Fruit fly (Drosophila melanogaster): ENCODE data around the gene beta4GalT7.
A peak's percentile ranks its signal among the peaks of the same experiment; 100 is the strongest.

The beta4GalT7 gene

dm6 chr3R:25009745-25010446, 13.2 kb upstream of the beta4GalT7 start:
- TF ChIP-seq Abd-B (GFP tag; optimal IDR thresholded peaks at IDR 0.05) (no peak), N (GFP tag; optimal IDR thresholded peaks at IDR 0.05) (no peak), lola (GFP tag; optimal IDR thresholded peaks at IDR 0.05) (no peak), dmrt93B (GFP tag; optimal IDR thresholded peaks at IDR 0.05) (peak; percentile 33), ey (GFP tag; optimal IDR thresholded peaks at IDR 0.05) (peak; percentile 18), Hr83 (GFP tag; optimal IDR thresholded peaks at IDR 0.05; ENCODE audit: poor library complexity, severe bottlenecking) (no peak), Jra (GFP tag; optimal IDR thresholded peaks at IDR 0.05) (no peak), CG9705 (GFP tag; optimal IDR thresholded peaks at IDR 0.05) (no peak), CG32264 (GFP tag; optimal IDR thresholded peaks at IDR 0.05) (no peak), Vsx2 (GFP tag; optimal IDR thresholded peaks at IDR 0.05; ENCODE audit: partially characterized antibody) (no peak), sage (GFP tag; optimal IDR thresholded peaks at IDR 0.05) (no peak), Rel (GFP tag; optimal IDR thresholded peaks at IDR 0.05) (no peak), Rel (tag; optimal IDR thresholded peaks at IDR 0.05) (no peak), Dif (GFP tag; optimal IDR thresholded peaks at IDR 0.05; ENCODE audit: partially characterized antibody) (no peak), tai (GFP tag; optimal IDR thresholded peaks at IDR 0.05) (no peak), OdsH (GFP tag; optimal IDR thresholded peaks at IDR 0.05) (peak; percentile 22), br (GFP tag; optimal IDR thresholded peaks at IDR 0.05) (peak; percentile 42), dsf (GFP tag; optimal IDR thresholded peaks at IDR 0.05; ENCODE audit: borderline replicate concordance) (no peak), CrebA (GFP tag; optimal IDR thresholded peaks at IDR 0.05; ENCODE audit: borderline replicate concordance) (no peak), GATAd (GFP tag; optimal IDR thresholded peaks at IDR 0.05) (no peak), usp (GFP tag; optimal IDR thresholded peaks at IDR 0.05) (no peak), fru (GFP tag; optimal IDR thresholded peaks at IDR 0.05) (peak; percentile 51), woc (GFP tag; optimal IDR thresholded peaks at IDR 0.05) (peak; percentile 22), rgr (GFP tag; optimal IDR thresholded peaks at IDR 0.05) (peak; percentile 10), dl (GFP tag; optimal IDR thresholded peaks at IDR 0.05; ENCODE audit: insufficient read depth in 1 of 2, partially characterized antibody in 2 of 2) (no peak), pan (optimal IDR thresholded peaks at IDR 0.05) (no peak), sv (GFP tag; optimal IDR thresholded peaks at IDR 0.05) (no peak), Mio (GFP tag; optimal IDR thresholded peaks at IDR 0.05) (no peak), h (GFP tag; optimal IDR thresholded peaks at IDR 0.05) (peak; percentile 59), Myc (optimal IDR thresholded peaks at IDR 0.05) (no peak), Hr78 (GFP tag; optimal IDR thresholded peaks at IDR 0.05) (no peak), Dfd (GFP tag; optimal IDR thresholded peaks at IDR 0.05) (no peak), Hnf4 (GFP tag; optimal IDR thresholded peaks at IDR 0.05) (no peak), psq (GFP tag; optimal IDR thresholded peaks at IDR 0.05) (no peak), HLH106 (tag; optimal IDR thresholded peaks at IDR 0.05) (peak; percentile 58), jim (GFP tag; optimal IDR thresholded peaks at IDR 0.05) (no peak), brk (GFP tag; optimal IDR thresholded peaks at IDR 0.05) (no peak), Sp1 (GFP tag; optimal IDR thresholded peaks at IDR 0.05) (peak; percentile 44), foxo (GFP tag; optimal IDR thresholded peaks at IDR 0.05) (peak in 1 of 2 experiments; percentile 58)

dm6 chr3R:25012016-25012415, 11.0 kb upstream of the beta4GalT7 start:
- TF ChIP-seq ey (GFP tag; optimal IDR thresholded peaks at IDR 0.05), result no peak
- no peak for TF ChIP-seq Vsx2 (GFP tag; optimal IDR thresholded peaks at IDR 0.05; ENCODE audit: partially characterized antibody)
- TF ChIP-seq dsf (GFP tag; optimal IDR thresholded peaks at IDR 0.05; ENCODE audit: borderline replicate concordance), result no peak
- no peak for TF ChIP-seq OdsH (GFP tag; optimal IDR thresholded peaks at IDR 0.05)
- TF ChIP-seq Myc (optimal IDR thresholded peaks at IDR 0.05), result no peak
- no peak for TF ChIP-seq foxo (GFP tag; optimal IDR thresholded peaks at IDR 0.05)
- no peak for TF ChIP-seq Rel (GFP tag; optimal IDR thresholded peaks at IDR 0.05)
- TF ChIP-seq Rel (tag; optimal IDR thresholded peaks at IDR 0.05), result no peak
- TF ChIP-seq Hr83 (GFP tag; optimal IDR thresholded peaks at IDR 0.05; ENCODE audit: poor library complexity, severe bottlenecking), result no peak
- no peak for TF ChIP-seq CrebA (GFP tag; optimal IDR thresholded peaks at IDR 0.05; ENCODE audit: borderline replicate concordance)
- no peak for TF ChIP-seq N (GFP tag; optimal IDR thresholded peaks at IDR 0.05)
- TF ChIP-seq rgr (GFP tag; optimal IDR thresholded peaks at IDR 0.05), result no peak
- no peak for TF ChIP-seq usp (GFP tag; optimal IDR thresholded peaks at IDR 0.05)
- TF ChIP-seq lola (GFP tag; optimal IDR thresholded peaks at IDR 0.05), result no peak
- no peak for TF ChIP-seq brk (GFP tag; optimal IDR thresholded peaks at IDR 0.05)
- no peak for TF ChIP-seq tai (GFP tag; optimal IDR thresholded peaks at IDR 0.05)
- no peak for TF ChIP-seq Dif (GFP tag; optimal IDR thresholded peaks at IDR 0.05; ENCODE audit: partially characterized antibody)
- TF ChIP-seq Dfd (GFP tag; optimal IDR thresholded peaks at IDR 0.05), result no peak
- TF ChIP-seq Sp1 (GFP tag; optimal IDR thresholded peaks at IDR 0.05), result no peak
